Fruit fly (Drosophila melanogaster) whole organism, embryonic: ENCODE measurements around the gene CG34163.
A peak's percentile ranks its signal among the peaks of the same experiment; 100 is the strongest.

ENCODE experiments used
- B-H2 ChIP-seq: fragments of 200-800 bp; sonication (Bioruptor generic); optimal IDR thresholded peaks from 2 replicates; lab custom pipeline; 2018; ENCODE audit warnings: missing biosample characterization, mild to moderate bottlenecking, missing genetic modification characterization
- BEAF-32 ChIP-seq: fragments of 200-800 bp; sonication (Bioruptor generic); optimal IDR thresholded peaks from 3 replicates; lab custom pipeline; 2017; ENCODE audit warnings: missing biosample characterization, missing genetic modification characterization, mild to moderate bottlenecking, moderate library complexity, missing genetic modification reagents
- CG10147 ChIP-seq: fragments of 200-800 bp; sonication (Bioruptor generic); optimal IDR thresholded peaks from 2 replicates; lab custom pipeline; 2019; ENCODE audit warnings: missing biosample characterization, mild to moderate bottlenecking, missing genetic modification characterization, moderate library complexity
- CG10267 ChIP-seq: fragments of 200-800 bp; sonication (Bioruptor generic); optimal IDR thresholded peaks from 2 replicates; lab custom pipeline; 2018; ENCODE audit warnings: missing biosample characterization, mild to moderate bottlenecking, missing genetic modification characterization, moderate library complexity
- CG10274 ChIP-seq: fragments of 200-800 bp; sonication (Bioruptor generic); optimal IDR thresholded peaks from 3 replicates; lab custom pipeline; 2017; ENCODE audit warnings: missing biosample characterization, mild to moderate bottlenecking, missing genetic modification characterization
- CG14441 ChIP-seq: fragments of 200-800 bp; sonication (Bioruptor generic); IDR thresholded peaks from 2 replicates; pipeline ENCODE4 v1.3.6; 2022; ENCODE audit warnings: missing biosample characterization, missing genetic modification characterization
- CG14710 ChIP-seq: fragments of 200-800 bp; sonication (Bioruptor generic); optimal IDR thresholded peaks from 3 replicates; lab custom pipeline; 2019; ENCODE audit warnings: missing biosample characterization, mild to moderate bottlenecking, missing genetic modification characterization, moderate library complexity
- CG18619 ChIP-seq: fragments of 200-800 bp; sonication (Bioruptor generic); optimal IDR thresholded peaks from 3 replicates; lab custom pipeline; 2017; ENCODE audit warnings: missing biosample characterization, mild to moderate bottlenecking, missing genetic modification characterization
- CG2129 ChIP-seq: fragments of 200-800 bp; sonication (Bioruptor generic); IDR thresholded peaks from 2 replicates; pipeline ENCODE4 v1.3.6; 2022; ENCODE audit warnings: missing biosample characterization, missing genetic modification characterization; ENCODE audit not compliant: partially characterized antibody
- CG2202 ChIP-seq: fragments of 200-800 bp; sonication (Bioruptor generic); optimal IDR thresholded peaks from 2 replicates; lab custom pipeline; 2018; ENCODE audit warnings: missing biosample characterization, mild to moderate bottlenecking, missing genetic modification characterization
- CG2712 ChIP-seq: fragments of 200-800 bp; optimal IDR thresholded peaks from 3 replicates; lab custom pipeline; 2019; ENCODE audit warnings: missing biosample characterization, mild to moderate bottlenecking, missing genetic modification characterization, moderate library complexity
- CG31388 ChIP-seq: fragments of 200-800 bp; sonication (Bioruptor generic); optimal IDR thresholded peaks from 2 replicates; lab custom pipeline; 2016; ENCODE audit warnings: missing biosample characterization, missing genetic modification characterization
- CG32532 ChIP-seq: fragments of 200-800 bp; sonication (Bioruptor generic); IDR thresholded peaks from 2 replicates; pipeline ENCODE4 v1.3.6; 2022; ENCODE audit warnings: missing biosample characterization, missing genetic modification characterization
- CG3281 ChIP-seq: fragments of 200-800 bp; sonication (Bioruptor generic); optimal IDR thresholded peaks from 3 replicates; lab custom pipeline; 2017; ENCODE audit warnings: missing biosample characterization, mild to moderate bottlenecking, missing genetic modification characterization
- CG34376 ChIP-seq: fragments of 200-800 bp; sonication (Bioruptor generic); optimal IDR thresholded peaks from 2 replicates; lab custom pipeline; 2018; ENCODE audit warnings: missing biosample characterization, mild to moderate bottlenecking, missing genetic modification characterization
- CG4328 ChIP-seq: fragments of 200-800 bp; sonication (Bioruptor generic); optimal IDR thresholded peaks from 3 replicates; lab custom pipeline; 2017; ENCODE audit warnings: missing biosample characterization, missing genetic modification reagents, missing genetic modification characterization
- CG43689 ChIP-seq: fragments of 200-800 bp; sonication (Bioruptor generic); IDR thresholded peaks from 2 replicates; pipeline ENCODE4 v1.3.6; 2022; ENCODE audit warnings: missing biosample characterization, missing genetic modification characterization
- CG6254 ChIP-seq: fragments of 200-800 bp; sonication (Bioruptor generic); optimal IDR thresholded peaks from 3 replicates; lab custom pipeline; 2017; ENCODE audit warnings: mild to moderate bottlenecking, missing biosample characterization, missing genetic modification reagents, missing genetic modification characterization
- CG6854 ChIP-seq: fragments of 200-800 bp; sonication (Bioruptor generic); optimal IDR thresholded peaks from 3 replicates; lab custom pipeline; 2017; ENCODE audit warnings: missing biosample characterization, mild to moderate bottlenecking, missing genetic modification characterization
- CG8359 ChIP-seq: fragments of 200-800 bp; sonication (Bioruptor generic); optimal IDR thresholded peaks from 2 replicates; lab custom pipeline; 2017; ENCODE audit warnings: missing biosample characterization, mild to moderate bottlenecking, missing genetic modification characterization, borderline replicate concordance
- D ChIP-seq, 2 experiments: fragments of 200-800 bp in 1 of 2; fragments of >200 bp in 1 of 2; sonication (Bioruptor generic) in 1 of 2; optimal IDR thresholded peaks; 2 replicates in 1 of 2; 3 replicates in 1 of 2; lab custom pipeline; 2017; ENCODE audit warnings: mild to moderate bottlenecking in 1 of 2, missing biosample characterization in 1 of 2, missing genetic modification characterization in 1 of 2, missing genetic modification reagents in 1 of 2
- Dad ChIP-seq: fragments of 200-800 bp; sonication (Bioruptor generic); optimal IDR thresholded peaks from 3 replicates; lab custom pipeline; 2016; ENCODE audit warnings: missing biosample characterization, missing genetic modification characterization
- Dek ChIP-seq: fragments of 200-800 bp; sonication (Bioruptor generic); optimal IDR thresholded peaks from 3 replicates; lab custom pipeline; 2019; ENCODE audit warnings: missing biosample characterization, mild to moderate bottlenecking, missing genetic modification characterization, moderate library complexity
- Dref ChIP-seq: fragments of 200-800 bp; sonication (Bioruptor generic); IDR thresholded peaks from 2 replicates; pipeline ENCODE4 v1.3.6; 2022; ENCODE audit warnings: missing biosample characterization, missing genetic modification characterization
- GATAe ChIP-seq: fragments of 200-800 bp; sonication (Bioruptor generic); conservative IDR thresholded peaks from 2 replicates; pipeline ENCODE4 v1.3.6; 2022; ENCODE audit warnings: missing biosample characterization, missing genetic modification characterization
- Hey ChIP-seq: fragments of 200-800 bp; sonication (Bioruptor generic); optimal IDR thresholded peaks from 3 replicates; lab custom pipeline; 2018; ENCODE audit warnings: missing biosample characterization, mild to moderate bottlenecking, missing genetic modification characterization
- Jarid2 ChIP-seq: fragments of 200-800 bp; sonication (Bioruptor generic); optimal IDR thresholded peaks from 3 replicates; lab custom pipeline; 2017; ENCODE audit warnings: mild to moderate bottlenecking, missing biosample characterization, missing genetic modification reagents, missing genetic modification characterization
- NC2β ChIP-seq: fragments of 200-800 bp; sonication (Bioruptor generic); optimal IDR thresholded peaks from 2 replicates; lab custom pipeline; 2016; ENCODE audit warnings: missing biosample characterization, missing genetic modification characterization
- PHDP ChIP-seq: fragments of 200-800 bp; sonication (Bioruptor generic); optimal IDR thresholded peaks from 3 replicates; lab custom pipeline; 2018; ENCODE audit warnings: missing biosample characterization, mild to moderate bottlenecking, missing genetic modification characterization, moderate library complexity
- ac ChIP-seq: fragments of 200-800 bp; sonication (Bioruptor generic); optimal IDR thresholded peaks from 3 replicates; lab custom pipeline; 2017; ENCODE audit warnings: missing biosample characterization, mild to moderate bottlenecking, missing genetic modification characterization
- bsh ChIP-seq, 2 experiments: fragments of 200-800 bp; sonication (Bioruptor generic); optimal IDR thresholded peaks; 2 replicates each; lab custom pipeline; 2017 to 2018; ENCODE audit warnings: mild to moderate bottlenecking in 2 of 2, missing biosample characterization in 2 of 2, missing genetic modification characterization in 2 of 2, moderate library complexity in 1 of 2
- btn ChIP-seq: fragments of 200-800 bp; sonication (Bioruptor generic); optimal IDR thresholded peaks from 2 replicates; lab custom pipeline; 2016; ENCODE audit warnings: missing biosample characterization, missing genetic modification characterization
- caup ChIP-seq: fragments of 200-800 bp; sonication (Bioruptor generic); optimal IDR thresholded peaks from 3 replicates; lab custom pipeline; 2017; ENCODE audit warnings: missing biosample characterization, mild to moderate bottlenecking, missing genetic modification characterization, moderate library complexity; ENCODE audit not compliant: severe bottlenecking
- cwo ChIP-seq: fragments of 200-800 bp; sonication (Bioruptor generic); optimal IDR thresholded peaks from 3 replicates; lab custom pipeline; 2017; ENCODE audit warnings: missing biosample characterization, missing genetic modification characterization, mild to moderate bottlenecking, moderate library complexity, missing genetic modification reagents
- disco-r ChIP-seq: fragments of 200-800 bp; sonication (Bioruptor generic); optimal IDR thresholded peaks from 2 replicates; lab custom pipeline; 2016; ENCODE audit warnings: missing biosample characterization, missing genetic modification characterization
- grn ChIP-seq: fragments of 200-800 bp; sonication (Bioruptor generic); optimal IDR thresholded peaks from 3 replicates; lab custom pipeline; 2017; ENCODE audit warnings: missing biosample characterization, missing genetic modification characterization
- her ChIP-seq: fragments of 200-800 bp; sonication (Bioruptor generic); optimal IDR thresholded peaks from 2 replicates; lab custom pipeline; 2016; ENCODE audit warnings: missing biosample characterization, missing genetic modification characterization
- jing ChIP-seq: fragments of 200-800 bp; sonication (Bioruptor generic); optimal IDR thresholded peaks from 2 replicates; lab custom pipeline; 2018; ENCODE audit warnings: missing biosample characterization, mild to moderate bottlenecking, missing genetic modification characterization
- knrl ChIP-seq: fragments of 200-800 bp; sonication (Bioruptor generic); IDR thresholded peaks from 3 replicates; pipeline ENCODE4 v1.3.6; 2022; ENCODE audit warnings: missing biosample characterization, missing genetic modification characterization; ENCODE audit not compliant: partially characterized antibody
- mam ChIP-seq: fragments of 200-800 bp; sonication (Bioruptor generic); optimal IDR thresholded peaks from 3 replicates; lab custom pipeline; 2016; ENCODE audit warnings: missing biosample characterization, missing genetic modification characterization
- nom ChIP-seq: fragments of 200-800 bp; sonication (Bioruptor generic); optimal IDR thresholded peaks from 2 replicates; lab custom pipeline; 2017; ENCODE audit warnings: missing biosample characterization, missing genetic modification characterization, mild to moderate bottlenecking, moderate library complexity, missing genetic modification reagents
- pb ChIP-seq: fragments of 200-800 bp; sonication (Bioruptor generic); optimal IDR thresholded peaks from 3 replicates; lab custom pipeline; 2016; ENCODE audit warnings: missing biosample characterization, missing genetic modification characterization
- pfk ChIP-seq: fragments of 200-800 bp; sonication (Bioruptor generic); optimal IDR thresholded peaks from 2 replicates; lab custom pipeline; 2018; ENCODE audit warnings: missing biosample characterization, mild to moderate bottlenecking, missing genetic modification characterization, moderate library complexity
- psq ChIP-seq: fragments of 200-800 bp; sonication (Bioruptor generic); optimal IDR thresholded peaks from 2 replicates; lab custom pipeline; 2017; ENCODE audit warnings: missing biosample characterization, missing genetic modification characterization
- tap ChIP-seq: fragments of 200-800 bp; optimal IDR thresholded peaks from 3 replicates; lab custom pipeline; 2019; ENCODE audit warnings: missing biosample characterization, mild to moderate bottlenecking, missing genetic modification characterization, moderate library complexity
- toy ChIP-seq: fragments of 200-800 bp; sonication (Bioruptor generic); IDR thresholded peaks from 2 replicates; pipeline ENCODE4 v1.3.6; 2022; ENCODE audit warnings: missing biosample characterization, missing genetic modification characterization
- trh ChIP-seq: fragments of 200-800 bp; sonication (Bioruptor generic); optimal IDR thresholded peaks from 2 replicates; lab custom pipeline; 2016; ENCODE audit warnings: missing biosample characterization, missing genetic modification characterization
- yki ChIP-seq: fragments of >200 bp; optimal IDR thresholded peaks from 3 replicates; lab custom pipeline; 2018
- zf30C ChIP-seq: fragments of 200-800 bp; sonication (Bioruptor generic); optimal IDR thresholded peaks from 3 replicates; lab custom pipeline; 2018; ENCODE audit warnings: missing biosample characterization, mild to moderate bottlenecking, missing genetic modification characterization

CG34163 gene

DNA sequence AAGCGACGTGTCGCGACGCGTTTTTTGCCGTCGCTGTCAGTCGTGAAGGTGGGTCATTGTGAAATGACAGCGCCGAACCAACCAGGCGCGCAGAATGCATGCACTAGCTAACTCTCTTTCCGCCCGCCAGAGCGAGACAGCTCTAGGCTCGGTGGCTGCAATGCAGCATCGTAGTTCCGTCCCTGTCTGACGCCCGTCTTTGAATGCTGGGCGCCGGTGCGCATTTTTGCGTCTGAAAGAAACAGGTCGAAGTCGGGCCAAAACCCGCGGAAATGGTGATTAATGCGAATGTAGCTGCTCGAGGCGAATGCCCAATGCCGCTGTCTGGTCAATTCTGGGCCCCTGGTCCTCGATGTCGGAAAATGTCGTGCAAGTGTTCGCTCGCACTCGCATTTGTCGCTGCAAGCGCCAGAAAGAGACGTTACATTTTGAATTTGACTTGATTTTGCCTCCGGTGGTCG is 19.3 kb downstream of the CG34163 start (continued):
- TF ChIP-seq CG43689 (no peak), grn (GFP tag; lab: Kevin White, UChicago) (peak; percentile 5), D (optimal IDR thresholded peaks at IDR 0.05; lab: Kevin White, UChicago) (peak; percentile 97), D (GFP tag; optimal IDR thresholded peaks at IDR 0.05; lab: Kevin White, UChicago) (peak; percentile 5), PHDP (tag; lab: Kevin White, UChicago) (peak; percentile 49), zf30C (GFP tag; lab: Kevin White, UChicago) (peak; percentile 14), CG6254 (GFP tag; lab: Kevin White, UChicago) (peak; percentile 92), nom (GFP tag; lab: Kevin White, UChicago) (peak; percentile 95), tap (tag; lab: Kevin White, UChicago) (peak; percentile 57), Hey (tag; lab: Kevin White, UChicago) (peak; percentile 75), CG14710 (tag; lab: Kevin White, UChicago) (peak; percentile 46), CG34376 (GFP tag; lab: Kevin White, UChicago) (peak; percentile 98), CG3281 (peak; percentile 63), Jarid2 (GFP tag; lab: Kevin White, UChicago) (peak; percentile 50), CG2202 (tag; lab: Kevin White, UChicago) (no peak), CG10147 (GFP tag; lab: Kevin White, UChicago) (no peak), GATAe (GFP tag; lab: Robert Waterston, UW) (no peak), Dref (GFP tag; lab: Robert Waterston, UW) (no peak), CG18619 (GFP tag; lab: Kevin White, UChicago) (peak; percentile 29), caup (GFP tag; lab: Kevin White, UChicago) (peak; percentile 45), toy (GFP tag; lab: Robert Waterston, UW) (no peak), CG8359 (GFP tag; lab: Kevin White, UChicago) (peak; percentile 100), yki (no peak), trh (GFP tag; lab: Kevin White, UChicago) (no peak), ac (GFP tag; lab: Kevin White, UChicago) (peak; percentile 81), CG32532 (GFP tag; lab: Robert Waterston, UW) (no peak), NC2β (GFP tag; lab: Kevin White, UChicago) (peak; percentile 66), psq (GFP tag; lab: Kevin White, UChicago) (peak; percentile 6), CG10267 (tag; lab: Kevin White, UChicago) (no peak), CG2712 (tag; lab: Kevin White, UChicago) (peak; percentile 66), CG4328 (GFP tag; lab: Kevin White, UChicago) (peak; percentile 56), pfk (GFP tag; lab: Kevin White, UChicago) (peak; percentile 76), jing (GFP tag; lab: Kevin White, UChicago) (no peak), B-H2 (GFP tag; lab: Kevin White, UChicago) (peak; percentile 92), BEAF-32 (GFP tag; lab: Kevin White, UChicago) (peak; percentile 11), CG2129 (GFP tag; lab: Robert Waterston, UW) (no peak), CG6854 (GFP tag; lab: Kevin White, UChicago) (peak; percentile 80), CG14441 (GFP tag; lab: Robert Waterston, UW) (no peak), Dad (GFP tag; lab: Kevin White, UChicago) (peak; percentile 51), btn (GFP tag; lab: Kevin White, UChicago) (peak; percentile 62), disco-r (peak; percentile 50), pb (peak; percentile 87), cwo (GFP tag; lab: Kevin White, UChicago) (peak; percentile 94), CG10274 (GFP tag; lab: Kevin White, UChicago) (peak; percentile 13), her (GFP tag; lab: Kevin White, UChicago) (peak; percentile 77), knrl (no peak), mam (peak; percentile 12), CG31388 (GFP tag; lab: Kevin White, UChicago) (no peak), Dek (peak; percentile 47), bsh (GFP tag; optimal IDR thresholded peaks at IDR 0.05; lab: Kevin White, UChicago) (peak; percentile 38 to 75)
